Fruit fly (Drosophila melanogaster) whole organism, pupa: Measurements from ENCODE around the gene CG5397.

Source experiments
- CG10348 ChIP-seq: fragments of 200-800 bp; sonication (Bioruptor generic); IDR thresholded peaks from 2 replicates; pipeline ENCODE4 v1.3.6; 2022; ENCODE audit warnings: missing biosample characterization, missing genetic modification characterization
- CG12605 ChIP-seq: fragments of 200-800 bp; sonication (Bioruptor generic); IDR thresholded peaks from 2 replicates; pipeline ENCODE4 v1.3.6; 2022; ENCODE audit warnings: missing biosample characterization, missing genetic modification characterization
- CG13204 ChIP-seq: fragments of 200-800 bp; sonication (Bioruptor generic); optimal IDR thresholded peaks from 2 replicates; lab custom pipeline; 2018; ENCODE audit warnings: missing biosample characterization, mild to moderate bottlenecking, missing genetic modification characterization, moderate library complexity
- CG14655 ChIP-seq: fragments of 200-800 bp; sonication (Bioruptor generic); optimal IDR thresholded peaks from 3 replicates; lab custom pipeline; 2017; ENCODE audit warnings: mild to moderate bottlenecking, missing biosample characterization, missing genetic modification reagents, missing genetic modification characterization
- CG15710 ChIP-seq: fragments of 200-800 bp; sonication (Bioruptor generic); optimal IDR thresholded peaks from 2 replicates; lab custom pipeline; 2018; ENCODE audit warnings: missing biosample characterization, mild to moderate bottlenecking, missing genetic modification characterization, moderate library complexity
- CG17806 ChIP-seq: fragments of 200-800 bp; sonication (Bioruptor generic); optimal IDR thresholded peaks from 2 replicates; lab custom pipeline; 2018; ENCODE audit warnings: missing biosample characterization, mild to moderate bottlenecking, missing genetic modification characterization, moderate library complexity
- CG32121 ChIP-seq: fragments of 200-800 bp; sonication (Bioruptor generic); IDR thresholded peaks from 2 replicates; pipeline ENCODE4 v1.3.6; 2022; ENCODE audit warnings: missing biosample characterization, missing genetic modification characterization
- CG34367 ChIP-seq: fragments of 200-800 bp; sonication (Bioruptor generic); optimal IDR thresholded peaks from 2 replicates; lab custom pipeline; 2018; ENCODE audit warnings: missing biosample characterization, mild to moderate bottlenecking, missing genetic modification characterization
- CG4496 ChIP-seq: fragments of 200-800 bp; sonication (Bioruptor generic); IDR thresholded peaks from 3 replicates; pipeline ENCODE4 v1.3.6; 2022; ENCODE audit warnings: missing biosample characterization, missing genetic modification characterization
- CG8159 ChIP-seq: fragments of 200-800 bp; sonication (Bioruptor generic); optimal IDR thresholded peaks from 3 replicates; lab custom pipeline; 2018; ENCODE audit warnings: missing biosample characterization, mild to moderate bottlenecking, missing genetic modification characterization, moderate library complexity
- CG8301 ChIP-seq: fragments of 200-800 bp; sonication (Bioruptor generic); optimal IDR thresholded peaks from 2 replicates; lab custom pipeline; 2018; ENCODE audit warnings: missing biosample characterization, mild to moderate bottlenecking, missing genetic modification characterization
- CG9948 ChIP-seq: fragments of 200-800 bp; sonication (Bioruptor generic); optimal IDR thresholded peaks from 2 replicates; lab custom pipeline; 2018; ENCODE audit warnings: missing biosample characterization, mild to moderate bottlenecking, missing genetic modification characterization, moderate library complexity
- D1 ChIP-seq: fragments of 200-800 bp; sonication (Bioruptor generic); optimal IDR thresholded peaks from 2 replicates; lab custom pipeline; 2018; ENCODE audit warnings: missing biosample characterization, mild to moderate bottlenecking, missing genetic modification characterization, moderate library complexity
- EcR ChIP-seq: fragments of 200-800 bp; sonication (Bioruptor generic); optimal IDR thresholded peaks from 3 replicates; lab custom pipeline; 2019; ENCODE audit warnings: missing biosample characterization, missing genetic modification characterization, mild to moderate bottlenecking, moderate library complexity, missing genetic modification reagents
- Ets98B ChIP-seq: fragments of 200-800 bp; sonication (Bioruptor generic); IDR thresholded peaks from 2 replicates; pipeline ENCODE4 v1.3.6; 2022; ENCODE audit warnings: missing biosample characterization, missing genetic modification characterization
- Pif1A ChIP-seq: fragments of 200-800 bp; sonication (Bioruptor generic); optimal IDR thresholded peaks from 3 replicates; lab custom pipeline; 2016; ENCODE audit warnings: missing biosample characterization, missing genetic modification characterization
- Pif1B ChIP-seq: fragments of 200-800 bp; sonication (Bioruptor generic); optimal IDR thresholded peaks from 3 replicates; lab custom pipeline; 2016; ENCODE audit warnings: missing biosample characterization, missing genetic modification characterization
- Snoo ChIP-seq: fragments of 200-800 bp; sonication (Bioruptor generic); optimal IDR thresholded peaks from 3 replicates; lab custom pipeline; 2017; ENCODE audit warnings: missing biosample characterization, mild to moderate bottlenecking, missing genetic modification characterization, inconsistent platforms
- fd96Ca ChIP-seq: fragments of 200-800 bp; sonication (Bioruptor generic); IDR thresholded peaks from 3 replicates; pipeline ENCODE4 v1.3.6; 2022; ENCODE audit warnings: missing biosample characterization, missing genetic modification characterization
- gl ChIP-seq: fragments of 200-800 bp; sonication (Bioruptor generic); optimal IDR thresholded peaks from 2 replicates; lab custom pipeline; 2018; ENCODE audit warnings: missing biosample characterization, mild to moderate bottlenecking, missing genetic modification characterization
- rn ChIP-seq: fragments of 200-800 bp; sonication (Bioruptor generic); IDR thresholded peaks from 2 replicates; pipeline ENCODE4 v1.3.6; 2022; ENCODE audit warnings: missing biosample characterization, missing genetic modification characterization

Gene CG5397

DNA sequence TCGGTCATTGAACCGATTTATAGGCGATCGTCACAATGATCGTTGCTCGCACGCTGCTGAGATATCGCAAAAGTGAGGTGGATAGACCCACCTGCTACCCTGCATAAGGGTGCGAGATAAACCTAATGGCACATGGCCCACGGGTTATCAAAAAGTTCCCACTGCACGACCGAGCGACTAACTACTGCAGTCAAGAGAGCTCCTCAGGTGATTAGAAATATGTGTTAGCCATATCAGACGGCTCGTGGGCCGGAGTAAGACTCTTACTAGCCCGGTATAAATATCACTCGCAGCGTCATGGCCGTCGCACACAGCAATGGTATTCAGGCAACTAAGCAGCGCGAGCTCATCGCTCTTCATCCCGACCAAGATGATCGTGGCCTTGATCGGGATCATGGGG lies 20.8 kb upstream of the CG5397 start, which contains the start of gene CG42329:
CG42329 (plus strand) TSS at position 301 of the 400 bp plus-strand sequence.
- TF ChIP-seq CG8159 (tag; lab: Kevin White, UChicago) = no peak
- TF ChIP-seq CG32121 (GFP tag; lab: Robert Waterston, UW) = no peak
- TF ChIP-seq Snoo (tag; lab: Kevin White, UChicago) = no peak
- no peak for TF ChIP-seq Pif1B (GFP tag; lab: Kevin White, UChicago)
- no peak for TF ChIP-seq fd96Ca (GFP tag; lab: Robert Waterston, UW)
- TF ChIP-seq CG14655 (GFP tag; lab: Kevin White, UChicago) = no peak

DNA sequence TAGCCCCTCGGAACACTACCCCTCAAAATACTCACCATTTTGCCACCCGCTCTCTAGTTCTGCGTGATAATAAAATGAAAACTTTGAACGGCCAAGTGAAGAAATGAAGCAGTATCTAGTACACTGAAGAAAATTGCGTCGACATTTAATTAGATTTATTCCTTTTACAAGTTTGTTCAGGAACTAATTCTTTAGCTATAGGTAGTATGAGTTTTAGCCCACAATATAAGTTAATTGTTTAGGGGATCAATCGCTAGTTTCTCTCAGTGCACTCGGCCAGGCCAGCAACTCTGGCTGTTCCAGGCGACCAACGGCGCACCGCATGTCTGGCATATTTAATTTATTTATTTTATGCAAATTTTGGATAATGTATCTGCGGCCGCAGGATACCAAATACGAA lies 9.1 kb upstream of the CG5397 start:
- TF ChIP-seq CG9948 (tag; lab: Kevin White, UChicago) = no peak
- TF ChIP-seq CG34367 (tag; lab: Kevin White, UChicago) = no peak
- TF ChIP-seq Pif1B (GFP tag; lab: Kevin White, UChicago) = no peak
- TF ChIP-seq CG12605 (GFP tag; lab: Robert Waterston, UW) = no peak
- TF ChIP-seq Pif1A (GFP tag; lab: Kevin White, UChicago) = no peak
- no peak for TF ChIP-seq EcR
- TF ChIP-seq rn (GFP tag; lab: Robert Waterston, UW) = no peak
- TF ChIP-seq CG15710 (tag; lab: Kevin White, UChicago) = no peak
- TF ChIP-seq fd96Ca (GFP tag; lab: Robert Waterston, UW) = no peak
- no peak for TF ChIP-seq CG17806
- TF ChIP-seq CG13204 (GFP tag; lab: Kevin White, UChicago) = no peak
- TF ChIP-seq D1 = no peak
- TF ChIP-seq Ets98B = no peak
- TF ChIP-seq CG10348 (GFP tag; lab: Robert Waterston, UW) = no peak
- no peak for TF ChIP-seq CG8159 (tag; lab: Kevin White, UChicago)
- TF ChIP-seq Snoo (tag; lab: Kevin White, UChicago) = no peak
- TF ChIP-seq gl (tag; lab: Kevin White, UChicago) = no peak
- TF ChIP-seq CG4496 (GFP tag; lab: Robert Waterston, UW) = no peak
- TF ChIP-seq CG14655 (GFP tag; lab: Kevin White, UChicago) = no peak
- no peak for TF ChIP-seq CG32121 (GFP tag; lab: Robert Waterston, UW)
- TF ChIP-seq, all 21 proteins: peak for 0

DNA sequence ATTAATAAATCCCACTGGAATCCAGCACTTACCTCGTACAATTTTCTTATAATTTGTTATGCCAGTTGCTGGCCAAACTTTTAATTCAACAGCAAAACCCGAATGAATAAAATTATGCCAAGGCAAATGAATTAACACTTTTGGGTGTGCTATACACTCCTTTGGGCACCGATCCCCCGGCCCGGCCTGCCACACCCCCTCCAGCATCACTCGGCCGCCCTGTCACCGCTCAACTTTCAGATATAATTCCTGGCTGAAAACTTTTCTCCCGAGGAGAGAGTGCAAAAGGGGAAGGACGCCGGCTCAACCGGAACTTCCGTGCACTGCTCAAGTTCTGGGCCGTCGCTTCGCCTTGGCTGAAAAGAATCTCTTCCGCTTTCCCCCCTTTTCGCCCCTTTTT lies 13.4 kb downstream of the CG5397 start:
- no peak for TF ChIP-seq Pif1A (GFP tag; lab: Kevin White, UChicago)

DNA sequence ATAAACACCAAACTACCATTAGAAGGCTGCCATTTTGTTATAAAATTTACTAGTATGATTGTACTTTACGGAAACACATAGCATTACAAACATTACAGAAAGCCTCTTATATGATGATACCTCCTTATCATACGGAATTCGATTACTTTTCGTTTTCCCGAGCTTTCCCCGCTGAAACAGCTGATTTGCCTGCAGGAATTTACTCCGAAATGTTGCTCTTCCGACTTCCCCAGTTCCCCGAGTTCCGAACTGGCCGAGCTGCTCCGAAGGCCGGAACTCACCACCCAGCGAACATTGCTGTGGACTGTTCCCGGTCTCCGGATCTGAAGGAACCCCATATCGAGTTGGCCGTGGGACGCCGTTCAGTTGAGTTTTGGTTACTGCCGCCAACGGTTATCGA lies 16.2 kb downstream of the CG5397 start, which contains the start of gene robo3:
robo3 (plus strand) TSS at position 379 of the 400 bp plus-strand sequence.
- TF ChIP-seq CG15710 (tag; lab: Kevin White, UChicago) (no peak), Ets98B (no peak), fd96Ca (GFP tag; lab: Robert Waterston, UW) (no peak), gl (tag; lab: Kevin White, UChicago) (no peak), CG13204 (GFP tag; lab: Kevin White, UChicago) (no peak), CG12605 (GFP tag; lab: Robert Waterston, UW) (no peak), CG9948 (tag; lab: Kevin White, UChicago) (no peak), D1 (no peak), EcR (no peak), rn (GFP tag; lab: Robert Waterston, UW) (no peak), CG10348 (GFP tag; lab: Robert Waterston, UW) (no peak), Snoo (tag; lab: Kevin White, UChicago) (no peak), CG17806 (no peak), CG34367 (tag; lab: Kevin White, UChicago) (no peak), Pif1A (GFP tag; lab: Kevin White, UChicago) (no peak)

DNA sequence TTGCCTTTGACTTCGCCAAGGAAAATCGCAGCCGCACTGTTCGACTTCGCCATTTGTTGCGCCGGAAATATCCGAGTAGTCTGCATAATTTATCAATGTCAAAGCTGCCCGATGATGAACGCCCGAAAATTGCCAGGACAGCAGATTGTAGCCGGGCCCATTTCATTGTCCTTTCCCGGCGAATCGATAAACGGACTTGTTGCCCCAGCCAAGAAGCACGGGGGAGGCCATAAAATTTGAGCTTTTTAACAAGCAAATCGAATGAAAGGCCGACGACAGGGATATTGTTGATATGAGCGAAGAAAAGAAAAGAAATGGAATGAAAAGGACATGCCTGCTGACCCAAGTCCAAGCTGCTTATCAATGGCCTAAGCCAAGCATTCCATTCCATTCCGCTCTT lies 22.8 kb downstream of the CG5397 start:
- TF ChIP-seq Pif1A (GFP tag; lab: Kevin White, UChicago) (no peak), CG14655 (GFP tag; lab: Kevin White, UChicago) (no peak), EcR (no peak), Snoo (tag; lab: Kevin White, UChicago) (no peak), CG9948 (tag; lab: Kevin White, UChicago) (no peak), gl (tag; lab: Kevin White, UChicago) (no peak), CG15710 (tag; lab: Kevin White, UChicago) (no peak), rn (GFP tag; lab: Robert Waterston, UW) (no peak), D1 (no peak), CG32121 (GFP tag; lab: Robert Waterston, UW) (no peak), Pif1B (GFP tag; lab: Kevin White, UChicago) (no peak), CG13204 (GFP tag; lab: Kevin White, UChicago) (no peak), Ets98B (no peak), CG8159 (tag; lab: Kevin White, UChicago) (no peak), fd96Ca (GFP tag; lab: Robert Waterston, UW) (no peak), CG34367 (tag; lab: Kevin White, UChicago) (no peak), CG17806 (no peak), CG8301 (tag; lab: Kevin White, UChicago) (no peak), CG12605 (GFP tag; lab: Robert Waterston, UW) (no peak)
